Worm (Caenorhabditis elegans): ENCODE measurements around the gene mls-1.

mls-1 gene

DNA sequence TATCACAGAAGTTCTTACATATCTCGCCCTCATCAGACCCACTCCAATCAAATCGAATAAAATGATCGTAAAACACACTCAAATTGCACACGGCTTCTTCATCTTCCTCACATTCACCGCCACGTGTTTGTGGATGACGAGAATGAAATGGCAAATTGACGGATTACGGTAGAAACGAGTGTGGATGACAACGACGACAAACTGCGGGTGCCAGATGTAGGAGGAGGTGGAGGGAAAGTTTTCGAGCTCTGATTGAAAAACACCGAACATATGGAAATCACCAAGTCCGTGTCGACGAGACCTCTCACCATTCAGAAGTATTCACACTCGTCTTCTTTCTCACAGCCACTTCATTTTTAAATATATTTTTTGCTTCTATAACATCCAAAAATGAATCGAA, at the start of gene mls-1:
Gene mls-1, plus strand, starts transcription at position 324 of the 400 bp plus-strand sequence.
- no peak for TF ChIP-seq ceh-27 (GFP tag; optimal IDR thresholded peaks at IDR 0.05)
- no peak for TF ChIP-seq rec-8 (tag; optimal IDR thresholded peaks at IDR 0.05)
- no peak for TF ChIP-seq B0019.2 (GFP tag; conservative IDR thresholded peaks at IDR 0.05)

DNA sequence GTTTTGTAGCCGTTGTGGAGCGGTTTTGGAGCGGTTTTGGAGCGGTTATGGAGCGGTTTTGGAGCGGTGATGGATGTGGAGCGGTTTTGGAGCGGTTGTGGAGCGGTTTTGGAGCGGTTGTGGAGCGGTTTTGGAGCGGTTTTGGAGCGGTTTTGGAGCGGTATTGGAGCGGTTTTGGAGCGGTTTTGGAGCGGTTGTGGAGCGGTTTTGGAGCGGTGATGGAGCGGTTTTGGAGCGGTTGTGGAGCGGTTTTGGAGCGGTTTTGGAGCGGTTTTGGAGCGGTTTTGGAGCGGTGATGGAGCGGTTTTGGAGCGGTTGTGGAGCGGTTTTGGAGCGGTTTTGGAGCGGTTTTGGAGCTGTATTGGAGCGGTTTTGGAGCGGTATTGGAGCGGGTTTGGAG, 7.7 kb upstream of the mls-1 start:
- TF ChIP-seq egrh-3 (GFP tag; IDR thresholded peaks at IDR 0.05) = peak; percentile 89

DNA sequence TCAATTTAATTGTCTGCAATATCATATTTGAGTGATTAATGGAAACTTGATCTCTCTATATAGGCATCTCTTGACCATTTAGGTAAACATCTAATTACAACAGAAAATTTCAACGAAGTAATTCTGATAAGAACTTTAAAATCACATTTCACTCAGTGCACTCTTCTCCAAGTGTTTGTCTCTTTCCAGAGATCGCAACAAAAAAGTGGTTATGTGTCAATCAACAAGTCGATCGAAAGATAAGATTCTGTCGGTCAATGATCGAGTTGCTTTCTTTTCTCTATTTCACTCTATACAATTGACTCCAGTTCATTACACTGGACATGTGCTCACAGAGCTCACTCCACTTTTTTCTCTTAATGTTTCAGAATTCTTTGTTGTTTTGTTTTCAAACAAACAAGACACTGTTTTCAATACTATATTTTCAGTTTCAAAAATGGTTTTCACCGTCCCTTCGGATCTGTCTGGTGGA, 6.5 kb upstream of the mls-1 start, which contains the start of gene alh-12:
Gene alh-12, plus strand, starts transcription at position 422 of the 472 bp plus-strand sequence.
- no peak for TF ChIP-seq F55B11.4 (tag; optimal IDR thresholded peaks at IDR 0.05; ENCODE audit: borderline replicate concordance, insufficient read depth)
- peak in 1 of 2 experiments; percentile 36 for TF ChIP-seq let-607 (tag; optimal IDR thresholded peaks at IDR 0.05)
- TF ChIP-seq F57C9.4 (tag; optimal IDR thresholded peaks at IDR 0.05) = no peak
- TF ChIP-seq ceh-27 (GFP tag; optimal IDR thresholded peaks at IDR 0.05) = no peak
- 0 out of 2 replicates have a peak, but pooled peaks have one; percentile 30 for TF ChIP-seq dox-1 (GFP tag; IDR thresholded peaks at IDR 0.05)
- TF ChIP-seq tlf-1 (GFP tag; optimal IDR thresholded peaks at IDR 0.05) = no peak
- peak; percentile 51 for TF ChIP-seq unc-62 (GFP tag; optimal IDR thresholded peaks at IDR 0.05)
- no peak for TF ChIP-seq F33H1.4 (GFP tag; IDR thresholded peaks at IDR 0.05)
- no peak for TF ChIP-seq snpc-4 (GFP tag; optimal IDR thresholded peaks at IDR 0.05)
- no peak for TF ChIP-seq snpc-4 (tag; optimal IDR thresholded peaks at IDR 0.05)
- no peak for TF ChIP-seq him-1 (tag; optimal IDR thresholded peaks at IDR 0.05)
- TF ChIP-seq efl-1 (GFP tag; optimal IDR thresholded peaks at IDR 0.05) = no peak
- peak; percentile 93 for TF ChIP-seq nhr-80 (tag; optimal IDR thresholded peaks at IDR 0.05)
- no peak for TF ChIP-seq bed-1 (GFP tag; IDR thresholded peaks at IDR 0.05)
- TF ChIP-seq ztf-22 (GFP tag; optimal IDR thresholded peaks at IDR 0.05) = peak; percentile 9

DNA sequence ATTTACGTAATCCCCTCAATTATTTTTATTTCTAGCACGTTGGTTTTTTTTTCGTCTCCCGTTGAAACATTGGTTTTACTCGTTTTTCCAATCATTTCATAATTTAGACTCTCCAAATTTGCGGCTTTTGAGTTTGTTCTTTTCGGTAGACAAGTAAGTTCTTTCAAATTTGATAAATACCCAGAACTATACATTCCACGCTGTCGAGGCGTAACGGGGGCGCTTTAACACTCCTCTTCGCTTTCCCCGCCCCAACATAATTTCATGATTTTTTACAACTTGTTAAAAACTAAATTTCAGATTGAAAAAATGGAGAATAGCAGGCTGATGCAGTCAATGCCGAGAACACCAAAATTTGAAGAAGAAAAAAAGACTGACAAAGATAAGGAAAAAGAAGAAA, 3.5 kb upstream of the mls-1 start, which contains the start of gene Y69F12A.1:
Gene Y69F12A.1, plus strand, starts transcription at position 301 of the 400 bp plus-strand sequence.
- no peak for TF ChIP-seq ama-1 (optimal IDR thresholded peaks at IDR 0.05)
- TF ChIP-seq ama-1 (GFP tag; optimal IDR thresholded peaks at IDR 0.05) = no peak
- TF ChIP-seq aptf-3 (GFP tag; IDR thresholded peaks at IDR 0.05) = no peak
- no peak for TF ChIP-seq sptf-2 (GFP tag; optimal IDR thresholded peaks at IDR 0.05)
- no peak for TF ChIP-seq nhr-90 (tag; optimal IDR thresholded peaks at IDR 0.05)
- no peak for TF ChIP-seq madf-3 (GFP tag; IDR thresholded peaks at IDR 0.05)
- no peak for TF ChIP-seq B0336.3 (GFP tag; IDR thresholded peaks at IDR 0.05)
- no peak for TF ChIP-seq F37B4.10 (GFP tag; IDR thresholded peaks at IDR 0.05)
- TF ChIP-seq zfh-2 (GFP tag; conservative IDR thresholded peaks at IDR 0.05) = no peak

DNA sequence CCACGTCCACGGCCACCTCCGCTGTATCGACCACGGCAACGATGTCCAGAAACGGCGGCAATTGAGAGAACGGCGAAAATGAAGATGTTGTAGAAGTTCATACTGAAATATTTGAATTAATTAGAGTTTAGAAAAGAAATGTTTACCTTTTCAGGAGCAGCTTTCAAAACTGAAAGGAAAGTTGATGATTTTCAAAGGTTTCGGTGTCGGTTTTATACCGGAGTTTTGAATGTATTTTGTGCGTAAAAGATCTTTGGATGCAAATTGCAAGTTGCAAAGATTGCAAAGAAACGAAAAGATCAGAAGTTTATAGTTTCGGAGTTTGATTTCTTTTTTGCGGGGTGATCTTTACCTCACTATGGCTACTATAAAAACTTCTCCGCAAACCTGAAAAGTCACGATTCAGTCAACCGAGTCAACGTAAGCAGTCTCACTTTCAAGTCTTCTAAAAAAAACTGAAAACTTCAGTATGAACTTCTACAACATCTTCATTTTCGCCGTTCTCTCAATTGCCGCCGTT, 1.2 kb upstream of the mls-1 start, which contains the start of the genes fipr-19 and fipr-18:
Gene fipr-19, minus strand, starts transcription at position 101 of the 520 bp plus-strand sequence.
Gene fipr-18, plus strand, starts transcription at position 470 of the 520 bp plus-strand sequence.
- TF ChIP-seq xnd-1 (tag; optimal IDR thresholded peaks at IDR 0.05) (no peak), aptf-2 (GFP tag; conservative IDR thresholded peaks at IDR 0.05) (no peak), ZK185.1 (tag; optimal IDR thresholded peaks at IDR 0.05; ENCODE audit: poor library complexity, severe bottlenecking) (no peak), ztf-28 (GFP tag; IDR thresholded peaks at IDR 0.05) (no peak), ceh-79 (tag; optimal IDR thresholded peaks at IDR 0.05) (no peak), snpc-1.3 (tag; optimal IDR thresholded peaks at IDR 0.05; ENCODE audit: insufficient read depth) (no peak), lsl-1 (GFP tag; optimal IDR thresholded peaks at IDR 0.05) (no peak), mcd-1 (GFP tag; IDR thresholded peaks at IDR 0.05) (no peak), tlf-1 (GFP tag; optimal IDR thresholded peaks at IDR 0.05) (no peak), sea-2 (GFP tag; IDR thresholded peaks at IDR 0.05) (no peak), zfh-2 (GFP tag; conservative IDR thresholded peaks at IDR 0.05) (no peak), nfya-1 (tag; optimal IDR thresholded peaks at IDR 0.05; ENCODE audit: borderline replicate concordance, insufficient read depth) (no peak), athp-1 (tag; optimal IDR thresholded peaks at IDR 0.05) (no peak)

Data from whole organism, young adult.